Fruit fly (Drosophila melanogaster): ENCODE results near the gene CG3036.

- TF ChIP-seq CG8478 (optimal IDR thresholded peaks at IDR 0.05) (no peak), CTCF (optimal IDR thresholded peaks at IDR 0.05) (no peak)
Measured at dm6 chr2L:4883023-4883392, 8.9 kb upstream of the CG3036 start, which contains the start of the genes Cf2 and CG3008.

Measured in S2 (cell line).